Fruit fly (Drosophila melanogaster) whole organism, prepupa: ENCODE data around the gene THG.

Experiments
- Blimp-1 ChIP-seq: fragments of 200-800 bp; sonication (Bioruptor generic); optimal IDR thresholded peaks from 3 replicates; lab custom pipeline; 2017; ENCODE audit warnings: missing biosample characterization, missing genetic modification characterization, mild to moderate bottlenecking, moderate library complexity, missing genetic modification reagents
- CG10631 ChIP-seq: fragments of 200-800 bp; sonication (Bioruptor generic); optimal IDR thresholded peaks from 2 replicates; lab custom pipeline; 2016; ENCODE audit warnings: missing biosample characterization, missing genetic modification characterization
- CG11294 ChIP-seq: fragments of 200-800 bp; sonication (Bioruptor generic); IDR thresholded peaks from 2 replicates; pipeline ENCODE4 v1.3.6; 2022; ENCODE audit warnings: missing biosample characterization, missing genetic modification characterization
- CG11762 ChIP-seq: fragments of 200-800 bp; sonication (Bioruptor generic); optimal IDR thresholded peaks from 3 replicates; lab custom pipeline; 2016; ENCODE audit warnings: missing biosample characterization, missing genetic modification characterization; ENCODE audit not compliant: insufficient read depth
- CG11902 ChIP-seq: fragments of 200-800 bp; sonication (Bioruptor generic); optimal IDR thresholded peaks from 3 replicates; lab custom pipeline; 2016; ENCODE audit warnings: missing biosample characterization, missing genetic modification characterization
- CG1621 ChIP-seq: fragments of 200-800 bp; sonication (Bioruptor generic); optimal IDR thresholded peaks from 3 replicates; lab custom pipeline; 2018; ENCODE audit warnings: missing biosample characterization, mild to moderate bottlenecking, missing genetic modification characterization
- CG16779 ChIP-seq: fragments of 200-800 bp; sonication (Bioruptor generic); optimal IDR thresholded peaks from 3 replicates; lab custom pipeline; 2017; ENCODE audit warnings: missing biosample characterization, mild to moderate bottlenecking, missing genetic modification characterization
- CG3032 ChIP-seq: fragments of 200-800 bp; optimal IDR thresholded peaks from 2 replicates; lab custom pipeline; 2019; ENCODE audit warnings: missing biosample characterization, mild to moderate bottlenecking, missing genetic modification characterization, moderate library complexity
- CG32006 ChIP-seq: fragments of 200-800 bp; sonication (Bioruptor generic); optimal IDR thresholded peaks from 3 replicates; lab custom pipeline; 2017; ENCODE audit warnings: missing biosample characterization, mild to moderate bottlenecking, missing genetic modification characterization
- CG3919 ChIP-seq: fragments of 200-800 bp; sonication (Bioruptor generic); optimal IDR thresholded peaks from 3 replicates; lab custom pipeline; 2016; ENCODE audit warnings: missing biosample characterization, missing genetic modification characterization
- CG4318 ChIP-seq: fragments of 200-800 bp; sonication (Bioruptor generic); optimal IDR thresholded peaks from 3 replicates; lab custom pipeline; 2017; ENCODE audit warnings: missing biosample characterization, mild to moderate bottlenecking, missing genetic modification characterization
- CG6808 ChIP-seq: fragments of 200-800 bp; sonication (Bioruptor generic); optimal IDR thresholded peaks from 3 replicates; lab custom pipeline; 2017; ENCODE audit warnings: missing biosample characterization, missing genetic modification characterization, mild to moderate bottlenecking, moderate library complexity, missing genetic modification reagents
- CG7368 ChIP-seq: fragments of 200-800 bp; sonication (Bioruptor generic); optimal IDR thresholded peaks from 3 replicates; lab custom pipeline; 2016; ENCODE audit warnings: missing biosample characterization, missing genetic modification characterization
- CG8119 ChIP-seq: fragments of 200-800 bp; sonication (Bioruptor generic); IDR thresholded peaks from 3 replicates; pipeline ENCODE4 v1.3.6; 2022; ENCODE audit warnings: missing biosample characterization, missing genetic modification characterization
- CG8632 ChIP-seq: fragments of 200-800 bp; sonication (Bioruptor generic); optimal IDR thresholded peaks from 3 replicates; lab custom pipeline; 2016; ENCODE audit warnings: missing biosample characterization, missing genetic modification characterization
- Eip75B ChIP-seq: fragments of 200-800 bp; sonication (Bioruptor generic); optimal IDR thresholded peaks from 3 replicates; lab custom pipeline; 2016; ENCODE audit warnings: missing biosample characterization, missing genetic modification characterization
- Eip78C ChIP-seq: fragments of 200-800 bp; sonication (Bioruptor generic); peaks from one replicate; lab custom pipeline; 2016; ENCODE audit warnings: missing biosample characterization, missing genetic modification characterization
- Gug ChIP-seq: fragments of 200-800 bp; sonication (Bioruptor generic); IDR thresholded peaks from 2 replicates; pipeline ENCODE4 v1.3.6; 2022; ENCODE audit warnings: missing biosample characterization, missing genetic modification characterization
- Hr38 ChIP-seq: sonication (Bioruptor generic); optimal IDR thresholded peaks from 2 replicates; lab custom pipeline; 2016; ENCODE audit warnings: missing biosample characterization, missing genetic modification characterization
- Hr39 ChIP-seq: fragments of 200-800 bp; sonication (Bioruptor generic); optimal IDR thresholded peaks from 2 replicates; lab custom pipeline; 2016; ENCODE audit warnings: missing biosample characterization, missing genetic modification characterization
- Hr4 ChIP-seq: fragments of 200-800 bp; sonication (Bioruptor generic); optimal IDR thresholded peaks from 3 replicates; lab custom pipeline; 2016; ENCODE audit warnings: missing biosample characterization, missing genetic modification characterization
- Sox14 ChIP-seq: fragments of 200-800 bp; sonication (Bioruptor generic); optimal IDR thresholded peaks from 3 replicates; lab custom pipeline; 2016; ENCODE audit warnings: missing biosample characterization, missing genetic modification characterization
- Sox15 ChIP-seq: fragments of 200-800 bp; sonication (Bioruptor generic); optimal IDR thresholded peaks from 3 replicates; lab custom pipeline; 2016; ENCODE audit warnings: missing biosample characterization, missing genetic modification characterization
- achi ChIP-seq: fragments of 200-800 bp; sonication (Bioruptor generic); optimal IDR thresholded peaks from 3 replicates; lab custom pipeline; 2016; ENCODE audit warnings: missing biosample characterization, missing genetic modification characterization
- acj6 ChIP-seq: fragments of 200-800 bp; sonication (Bioruptor generic); optimal IDR thresholded peaks from 3 replicates; lab custom pipeline; 2016; ENCODE audit warnings: missing biosample characterization, missing genetic modification characterization
- cyc ChIP-seq: fragments of 200-800 bp; sonication (Bioruptor generic); optimal IDR thresholded peaks from 3 replicates; lab custom pipeline; 2016; ENCODE audit warnings: missing biosample characterization, missing genetic modification characterization
- dac ChIP-seq: fragments of 200-800 bp; sonication (Bioruptor generic); optimal IDR thresholded peaks from 2 replicates; lab custom pipeline; 2017; ENCODE audit warnings: missing biosample characterization, mild to moderate bottlenecking, missing genetic modification characterization
- eg ChIP-seq: fragments of 200-800 bp; sonication (Bioruptor generic); IDR thresholded peaks from 3 replicates; pipeline ENCODE4 v1.3.6; 2022; ENCODE audit warnings: missing biosample characterization, missing genetic modification characterization
- esn ChIP-seq: fragments of 200-800 bp; sonication (Bioruptor generic); optimal IDR thresholded peaks from 2 replicates; lab custom pipeline; 2016; ENCODE audit warnings: missing biosample characterization, mild to moderate bottlenecking, missing genetic modification characterization, moderate library complexity
- fd85E ChIP-seq: fragments of 200-800 bp; sonication (Bioruptor generic); optimal IDR thresholded peaks from 3 replicates; lab custom pipeline; 2016; ENCODE audit warnings: missing biosample characterization, missing genetic modification characterization
- fkh ChIP-seq: fragments of 200-800 bp; sonication (Bioruptor generic); optimal IDR thresholded peaks from 3 replicates; lab custom pipeline; 2017; ENCODE audit warnings: missing biosample characterization, mild to moderate bottlenecking, missing genetic modification characterization, moderate library complexity
- lz ChIP-seq: fragments of 200-800 bp; sonication (Bioruptor generic); optimal IDR thresholded peaks from 3 replicates; lab custom pipeline; 2016; ENCODE audit warnings: missing biosample characterization, missing genetic modification characterization
- pdm3 ChIP-seq: fragments of 200-800 bp; sonication (Bioruptor generic); optimal IDR thresholded peaks from 3 replicates; lab custom pipeline; 2016; ENCODE audit warnings: missing biosample characterization, missing genetic modification characterization
- spab ChIP-seq: fragments of 200-800 bp; sonication (Bioruptor generic); optimal IDR thresholded peaks from 2 replicates; lab custom pipeline; 2017; ENCODE audit warnings: missing biosample characterization, mild to moderate bottlenecking, missing genetic modification characterization, missing genetic modification reagents
- ss ChIP-seq, 2 experiments: fragments of 200-800 bp; sonication (Bioruptor generic); optimal IDR thresholded peaks; 2 replicates in 1 of 2; 3 replicates in 1 of 2; lab custom pipeline; 2017 to 2018; ENCODE audit warnings: mild to moderate bottlenecking in 2 of 2, missing biosample characterization in 2 of 2, missing genetic modification characterization in 2 of 2, moderate library complexity in 1 of 2
- svp ChIP-seq: fragments of 200-800 bp; sonication (Bioruptor generic); peaks from one replicate; lab custom pipeline; 2016; ENCODE audit warnings: missing biosample characterization, missing genetic modification characterization
- topi ChIP-seq: fragments of 200-800 bp; sonication (Bioruptor generic); optimal IDR thresholded peaks from 3 replicates; lab custom pipeline; 2016; ENCODE audit warnings: missing biosample characterization, missing genetic modification characterization

The THG gene

DNA sequence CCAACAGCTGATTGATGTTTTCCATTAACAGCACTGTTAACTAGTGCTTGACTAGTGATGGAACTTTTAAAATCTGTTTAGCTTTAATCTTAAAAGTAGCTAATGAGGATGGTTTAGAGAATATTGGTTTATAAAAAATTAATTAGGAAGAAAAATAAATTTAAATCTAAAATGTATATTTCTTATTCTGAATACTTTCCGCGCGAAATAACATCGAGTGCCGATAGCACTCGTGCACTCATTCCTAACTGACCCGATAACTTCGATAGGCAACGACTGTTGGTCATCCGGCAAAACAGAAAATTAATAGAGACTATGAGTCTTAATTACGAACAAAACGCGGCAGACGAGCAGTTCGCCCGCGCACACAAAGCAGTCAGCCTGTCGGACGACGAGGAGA, at the start of gene THG, which contains the start of gene Rnmt (continued):
- TF ChIP-seq Eip75B (GFP tag; lab: Kevin White, UChicago), result peak; percentile 82
- no peak for TF ChIP-seq CG4318 (GFP tag; lab: Kevin White, UChicago)
- peak; percentile 26 for TF ChIP-seq CG7368 (GFP tag; lab: Kevin White, UChicago)
- no peak for TF ChIP-seq fd85E
- TF ChIP-seq acj6, result peak; percentile 74
- peak; percentile 88 for TF ChIP-seq Eip78C (GFP tag; lab: Kevin White, UChicago)
- peak; percentile 85 for TF ChIP-seq esn (GFP tag; lab: Kevin White, UChicago)
- TF ChIP-seq CG16779 (tag; lab: Kevin White, UChicago), result no peak

DNA sequence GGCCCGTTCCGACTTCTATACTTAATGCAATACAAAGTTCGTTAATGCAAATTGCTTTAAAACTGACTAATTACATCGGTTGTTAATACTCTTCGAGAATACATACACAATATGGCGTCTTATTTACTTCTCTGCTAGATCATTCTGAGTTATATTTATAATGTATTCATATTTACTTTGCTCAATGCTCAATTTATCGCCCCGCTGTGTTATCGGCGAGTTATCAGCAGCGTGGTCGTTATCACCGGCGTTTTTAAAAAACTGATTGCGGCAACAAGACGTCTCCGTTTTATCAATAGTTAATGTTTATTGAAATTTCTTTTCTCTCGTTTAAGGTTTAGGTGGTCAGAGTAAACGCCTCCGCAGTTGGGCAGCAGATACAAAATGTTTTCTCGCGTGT, 49.5 kb upstream of the THG start:
- TF ChIP-seq topi (GFP tag; lab: Kevin White, UChicago), result no peak
- TF ChIP-seq pdm3 (GFP tag; lab: Kevin White, UChicago), result no peak
- TF ChIP-seq CG8119 (GFP tag; lab: Robert Waterston, UW), result no peak
- TF ChIP-seq Eip78C (GFP tag; lab: Kevin White, UChicago), result no peak
- no peak for TF ChIP-seq CG32006 (GFP tag; lab: Kevin White, UChicago)
- TF ChIP-seq Hr4 (GFP tag; lab: Kevin White, UChicago), result no peak
- no peak for TF ChIP-seq eg (GFP tag; lab: Robert Waterston, UW)
- no peak for TF ChIP-seq Gug (GFP tag; lab: Robert Waterston, UW)
- TF ChIP-seq, all 60 proteins: peak for 0

DNA sequence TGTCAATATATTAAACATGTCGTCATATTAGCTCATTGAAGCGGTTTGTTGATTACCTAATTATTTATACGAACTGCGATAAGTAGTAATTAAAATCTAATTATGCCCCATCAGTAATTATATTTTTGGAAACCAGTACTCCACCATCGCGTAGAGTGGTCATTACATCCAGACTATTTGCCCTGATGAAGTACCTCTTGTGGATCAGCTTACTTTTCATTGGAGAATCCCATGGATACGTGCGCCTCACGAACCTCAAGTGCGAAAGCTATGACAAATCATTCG, 48.5 kb upstream of the THG start, which contains the start of gene CG33679:
CG33679 (plus strand) TSS at position 186 of the 285 bp plus-strand sequence.
- TF ChIP-seq lz (no peak), pdm3 (GFP tag; lab: Kevin White, UChicago) (no peak), CG10631 (GFP tag; lab: Kevin White, UChicago) (no peak), Gug (GFP tag; lab: Robert Waterston, UW) (no peak), CG32006 (GFP tag; lab: Kevin White, UChicago) (no peak), CG11902 (GFP tag; lab: Kevin White, UChicago) (no peak), cyc (GFP tag; lab: Kevin White, UChicago) (no peak), Hr4 (GFP tag; lab: Kevin White, UChicago) (no peak), CG1621 (tag; lab: Kevin White, UChicago) (no peak), Blimp-1 (GFP tag; lab: Kevin White, UChicago) (no peak), spab (no peak), Hr38 (no peak), eg (GFP tag; lab: Robert Waterston, UW) (no peak), Sox15 (no peak), svp (no peak), Eip78C (GFP tag; lab: Kevin White, UChicago) (no peak), acj6 (no peak), CG4318 (GFP tag; lab: Kevin White, UChicago) (no peak)
- TF ChIP-seq, all 60 proteins: peak for 0

DNA sequence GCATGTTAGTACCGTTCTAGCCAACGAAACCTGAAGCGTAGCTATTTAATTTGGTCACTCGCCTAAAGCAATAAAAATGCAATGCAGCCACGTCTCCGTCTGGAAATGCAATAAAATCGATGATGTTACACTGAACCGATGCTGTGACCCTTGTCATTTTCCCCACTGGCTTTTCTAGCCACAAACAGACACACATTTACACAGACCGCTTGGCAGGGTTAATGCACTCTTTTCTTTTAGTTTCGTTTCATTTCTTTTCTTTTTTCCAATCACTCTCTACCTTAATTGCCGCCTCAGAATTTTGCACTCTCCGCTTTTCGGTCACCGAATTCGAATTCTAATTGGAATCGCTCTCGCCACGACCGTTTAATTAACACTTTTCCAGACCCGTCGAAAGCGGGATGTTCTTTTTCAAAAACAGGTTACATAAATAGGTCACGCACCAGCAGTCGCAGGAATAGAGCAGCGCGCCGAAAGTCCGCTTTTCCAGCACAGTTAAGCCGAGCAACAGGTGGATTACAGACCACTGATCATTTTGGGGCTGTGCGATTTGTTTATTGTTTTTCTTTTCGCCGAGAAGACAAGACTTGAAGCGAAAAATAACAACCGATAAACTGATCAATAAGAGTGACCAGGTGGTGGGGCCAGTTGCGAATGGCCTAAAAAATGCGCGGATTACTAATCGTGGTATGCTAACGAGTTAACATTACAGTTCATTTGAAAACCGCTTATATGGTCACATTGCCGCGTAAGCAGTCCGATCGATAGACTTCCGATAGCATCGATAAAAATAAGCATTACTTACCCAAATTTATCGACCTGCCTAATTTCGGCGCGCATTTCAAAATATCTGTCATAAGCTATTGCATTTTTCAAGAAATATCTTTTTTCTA, 47.9 kb upstream of the THG start, which contains the start of gene ck:
ck (minus strand) TSS at position 638 of the 893 bp plus-strand sequence.
- TF ChIP-seq svp (peak; percentile 48), CG8632 (GFP tag; lab: Kevin White, UChicago) (no peak), CG11762 (GFP tag; lab: Kevin White, UChicago) (no peak), CG8119 (GFP tag; lab: Robert Waterston, UW) (0 out of 3 replicates have a peak, but pooled peaks have one; percentile 12), Eip78C (GFP tag; lab: Kevin White, UChicago) (peak; percentile 31), lz (no peak), Eip75B (GFP tag; lab: Kevin White, UChicago) (peak; percentile 48), fd85E (no peak)
- TF ChIP-seq, all 60 proteins: peak for 4

DNA sequence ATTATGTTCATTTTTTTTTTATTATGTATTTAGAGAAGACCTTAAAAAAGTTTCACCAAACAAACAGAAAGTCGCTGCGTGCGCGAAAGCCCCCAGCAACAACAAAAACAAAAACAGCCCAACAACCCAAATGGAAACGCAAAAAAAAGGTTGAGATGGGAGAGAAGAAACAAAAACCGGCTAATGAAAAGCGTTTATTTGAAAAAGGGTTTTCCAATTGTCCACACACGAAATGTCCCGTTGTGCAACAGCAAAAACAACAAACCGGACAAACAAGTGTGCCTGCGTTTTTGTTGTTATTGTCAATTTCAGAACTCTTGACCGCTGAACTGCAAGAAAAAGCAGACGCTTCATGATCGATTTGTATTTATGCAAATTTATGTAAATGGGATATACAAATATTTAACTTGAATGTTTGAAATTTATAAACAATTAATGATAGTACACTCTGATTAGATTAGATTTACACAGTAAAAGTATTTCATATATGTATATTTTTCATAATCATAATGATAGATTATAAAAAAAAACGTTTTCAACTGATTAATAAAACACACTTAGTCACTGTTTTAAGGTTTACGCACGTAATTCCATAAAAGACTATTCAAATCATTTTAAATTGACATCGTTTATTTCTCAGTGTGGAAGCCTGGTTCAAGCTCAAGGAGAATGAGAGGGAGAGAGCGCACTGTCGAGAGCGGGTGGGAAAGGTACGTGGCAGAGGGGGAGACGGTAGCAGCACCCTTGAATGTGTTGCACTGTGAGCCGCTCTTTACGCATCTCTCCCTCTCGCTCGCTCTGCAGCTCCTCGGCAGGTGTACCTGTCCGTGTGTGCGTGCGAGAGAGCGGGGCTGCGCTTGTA, 47.1 kb upstream of the THG start:
- peak; percentile 62 for TF ChIP-seq CG16779 (tag; lab: Kevin White, UChicago)
- peak; percentile 71 for TF ChIP-seq Sox14 (GFP tag; lab: Kevin White, UChicago)
- peak; percentile 91 for TF ChIP-seq achi (GFP tag; lab: Kevin White, UChicago)
- peak; percentile 90 for TF ChIP-seq CG6808
- TF ChIP-seq CG4318 (GFP tag; lab: Kevin White, UChicago), result peak; percentile 72
- TF ChIP-seq ss (GFP tag; optimal IDR thresholded peaks at IDR 0.05; lab: Kevin White, UChicago), result peak; percentile 89 to 90
- TF ChIP-seq fkh (GFP tag; lab: Kevin White, UChicago), result peak; percentile 19
- TF ChIP-seq CG7368 (GFP tag; lab: Kevin White, UChicago), result peak; percentile 85
- peak; percentile 83 for TF ChIP-seq Hr4 (GFP tag; lab: Kevin White, UChicago)
- peak; percentile 87 for TF ChIP-seq CG3032
- TF ChIP-seq CG3919 (GFP tag; lab: Kevin White, UChicago), result peak; percentile 91
- TF ChIP-seq CG11294 (GFP tag; lab: Robert Waterston, UW), result peak; percentile 81; the same call in 1 of the 2 replicates
- peak; percentile 47 for TF ChIP-seq Hr39 (GFP tag; lab: Kevin White, UChicago)
- peak; percentile 80 for TF ChIP-seq Gug (GFP tag; lab: Robert Waterston, UW)
- peak; percentile 90; the same call in 2 of the 3 replicates for TF ChIP-seq eg (GFP tag; lab: Robert Waterston, UW)
- TF ChIP-seq dac (GFP tag; lab: Kevin White, UChicago), result peak; percentile 64
- TF ChIP-seq Sox15, result peak; percentile 69
